Fruit fly (Drosophila melanogaster): ENCODE data around the gene CG4017.

DNA sequence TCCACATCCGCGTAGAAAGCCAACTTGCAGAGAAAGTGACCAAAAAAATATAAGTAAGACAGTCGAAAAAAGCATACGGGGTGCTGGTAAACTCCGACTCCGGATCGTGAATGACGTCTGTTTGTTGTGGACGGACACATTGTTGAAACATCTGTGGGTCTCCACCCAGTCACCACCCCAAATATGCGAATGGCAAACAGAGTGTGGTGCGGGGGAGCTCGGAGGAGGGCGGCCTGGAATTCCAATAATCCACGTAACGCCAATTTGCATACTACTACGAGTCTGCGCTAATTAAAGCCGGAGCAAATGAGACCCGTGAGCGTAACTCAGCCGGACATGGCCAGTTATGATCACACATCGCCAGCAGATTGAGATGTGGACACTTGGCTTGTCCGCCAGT, 16.3 kb downstream of the CG4017 start:
- no peak for TF ChIP-seq dsf (GFP tag; optimal IDR thresholded peaks at IDR 0.05; ENCODE audit: borderline replicate concordance)
- no peak for TF ChIP-seq usp (GFP tag; optimal IDR thresholded peaks at IDR 0.05)
